Fruit fly (Drosophila melanogaster) whole organism, embryonic: ENCODE data around the gene Mgstl.

Experiments
- B-H2 ChIP-seq: fragments of 200-800 bp; sonication (Bioruptor generic); optimal IDR thresholded peaks from 2 replicates; lab custom pipeline; 2018; ENCODE audit warnings: missing biosample characterization, mild to moderate bottlenecking, missing genetic modification characterization
- CG10267 ChIP-seq: fragments of 200-800 bp; sonication (Bioruptor generic); optimal IDR thresholded peaks from 2 replicates; lab custom pipeline; 2018; ENCODE audit warnings: missing biosample characterization, mild to moderate bottlenecking, missing genetic modification characterization, moderate library complexity
- CG10321 ChIP-seq: fragments of 200-800 bp; sonication (Bioruptor generic); IDR thresholded peaks from 2 replicates; pipeline ENCODE4 v1.3.6; 2022; ENCODE audit warnings: missing biosample characterization, missing genetic modification characterization
- CG12391 ChIP-seq: fragments of 200-800 bp; sonication (Bioruptor generic); optimal IDR thresholded peaks from 3 replicates; lab custom pipeline; 2018; ENCODE audit warnings: missing biosample characterization, mild to moderate bottlenecking, missing genetic modification characterization, moderate library complexity
- CG12744 ChIP-seq: fragments of 200-800 bp; sonication (Bioruptor generic); optimal IDR thresholded peaks from 2 replicates; lab custom pipeline; 2016; ENCODE audit warnings: missing biosample characterization, missing genetic modification characterization
- CG12942 ChIP-seq: fragments of 200-800 bp; sonication (Bioruptor generic); optimal IDR thresholded peaks from 3 replicates; lab custom pipeline; 2016; ENCODE audit warnings: missing biosample characterization, missing genetic modification characterization
- CG13287 ChIP-seq: fragments of 200-800 bp; sonication (Bioruptor generic); IDR thresholded peaks from 2 replicates; pipeline ENCODE4 v1.3.6; 2022; ENCODE audit warnings: missing biosample characterization, missing genetic modification characterization; ENCODE audit not compliant: partially characterized antibody
- CG13894 ChIP-seq: fragments of 200-800 bp; sonication (Bioruptor generic); optimal IDR thresholded peaks from 3 replicates; lab custom pipeline; 2018; ENCODE audit warnings: missing biosample characterization, mild to moderate bottlenecking, missing genetic modification characterization, moderate library complexity
- CG14965 ChIP-seq: fragments of 200-800 bp; sonication (Bioruptor generic); optimal IDR thresholded peaks from 2 replicates; lab custom pipeline; 2016; ENCODE audit warnings: missing biosample characterization, missing genetic modification characterization, borderline replicate concordance
- CG15601 ChIP-seq: fragments of 200-800 bp; sonication (Bioruptor generic); optimal IDR thresholded peaks from 3 replicates; lab custom pipeline; 2019; ENCODE audit warnings: missing biosample characterization, mild to moderate bottlenecking, missing genetic modification characterization, moderate library complexity
- CG2199 ChIP-seq: fragments of 200-800 bp; sonication (Bioruptor generic); IDR thresholded peaks from 3 replicates; pipeline ENCODE4 v1.3.6; 2022; ENCODE audit warnings: missing biosample characterization, missing genetic modification characterization
- CG2202 ChIP-seq: fragments of 200-800 bp; sonication (Bioruptor generic); optimal IDR thresholded peaks from 2 replicates; lab custom pipeline; 2018; ENCODE audit warnings: missing biosample characterization, mild to moderate bottlenecking, missing genetic modification characterization
- CG31441 ChIP-seq: fragments of 200-800 bp; sonication (Bioruptor generic); IDR thresholded peaks from 2 replicates; pipeline ENCODE4 v1.3.6; 2022; ENCODE audit warnings: missing biosample characterization, missing genetic modification characterization
- CG32767 ChIP-seq: fragments of 200-800 bp; sonication (Bioruptor generic); IDR thresholded peaks from 2 replicates; pipeline ENCODE4 v1.3.6; 2022; ENCODE audit warnings: missing biosample characterization, missing genetic modification characterization
- CG6272 ChIP-seq: fragments of 200-800 bp; sonication (Bioruptor generic); IDR thresholded peaks from 2 replicates; pipeline ENCODE4 v1.3.6; 2022; ENCODE audit warnings: missing biosample characterization, missing genetic modification characterization
- CG6813 ChIP-seq: fragments of 200-800 bp; sonication (Bioruptor generic); optimal IDR thresholded peaks from 2 replicates; lab custom pipeline; 2017; ENCODE audit warnings: missing biosample characterization, missing genetic modification characterization, mild to moderate bottlenecking, moderate library complexity, missing genetic modification reagents
- CG6854 ChIP-seq: fragments of 200-800 bp; sonication (Bioruptor generic); optimal IDR thresholded peaks from 3 replicates; lab custom pipeline; 2017; ENCODE audit warnings: missing biosample characterization, mild to moderate bottlenecking, missing genetic modification characterization
- CG7372 ChIP-seq: fragments of 200-800 bp; sonication (Bioruptor generic); IDR thresholded peaks from 2 replicates; pipeline ENCODE4 v1.3.6; 2022; ENCODE audit warnings: missing biosample characterization, missing genetic modification characterization
- CG8290 ChIP-seq, 3 experiments: fragments of 200-800 bp; sonication (Bioruptor generic); optimal IDR thresholded peaks; 2 replicates each; lab custom pipeline; 2016 to 2019; ENCODE audit warnings: missing biosample characterization in 3 of 3, missing genetic modification characterization in 3 of 3, mild to moderate bottlenecking in 2 of 3, moderate library complexity in 1 of 3
- CG8388 ChIP-seq: fragments of 200-800 bp; sonication (Bioruptor generic); optimal IDR thresholded peaks from 2 replicates; lab custom pipeline; 2019; ENCODE audit warnings: missing biosample characterization, mild to moderate bottlenecking, missing genetic modification characterization, moderate library complexity
- CG8924 ChIP-seq: fragments of 200-800 bp; optimal IDR thresholded peaks from 3 replicates; lab custom pipeline; 2019; ENCODE audit warnings: missing biosample characterization, mild to moderate bottlenecking, missing genetic modification characterization, moderate library complexity
- CHES-1-like ChIP-seq: fragments of 200-800 bp; sonication (Bioruptor generic); optimal IDR thresholded peaks from 2 replicates; lab custom pipeline; 2016; ENCODE audit warnings: missing biosample characterization, missing genetic modification characterization
- Dfd ChIP-seq, 2 experiments: fragments of >200 bp; optimal IDR thresholded peaks; 2 replicates each; lab custom pipeline; 2017; ENCODE audit warnings: missing biosample characterization in 2 of 2, missing genetic modification characterization in 2 of 2
- Dref ChIP-seq: fragments of 200-800 bp; sonication (Bioruptor generic); IDR thresholded peaks from 2 replicates; pipeline ENCODE4 v1.3.6; 2022; ENCODE audit warnings: missing biosample characterization, missing genetic modification characterization
- Gug ChIP-seq: fragments of 200-800 bp; sonication (Bioruptor generic); IDR thresholded peaks from 4 replicates; pipeline ENCODE4 v1.3.6; 2022; ENCODE audit warnings: missing biosample characterization, missing genetic modification characterization
- Mes4 ChIP-seq: fragments of 200-800 bp; sonication (Bioruptor generic); optimal IDR thresholded peaks from 2 replicates; lab custom pipeline; 2016; ENCODE audit warnings: missing biosample characterization, missing genetic modification characterization
- NFAT ChIP-seq: fragments of 200-800 bp; sonication (Bioruptor generic); IDR thresholded peaks from 2 replicates; pipeline ENCODE4 v1.3.6; 2022; ENCODE audit warnings: missing biosample characterization, missing genetic modification characterization
- Rfx ChIP-seq: fragments of 200-800 bp; sonication (Bioruptor generic); IDR thresholded peaks from 2 replicates; pipeline ENCODE4 v1.3.6; 2022; ENCODE audit warnings: missing biosample characterization, missing genetic modification characterization
- Usf ChIP-seq: fragments of 200-800 bp; sonication (Bioruptor generic); optimal IDR thresholded peaks from 2 replicates; lab custom pipeline; 2017; ENCODE audit warnings: missing genotype, missing biosample characterization, missing genetic modification characterization
- al ChIP-seq: fragments of 200-800 bp; sonication (Bioruptor generic); IDR thresholded peaks from 2 replicates; pipeline ENCODE4 v1.3.6; 2022; ENCODE audit warnings: missing biosample characterization, missing genetic modification characterization
- caup ChIP-seq: fragments of 200-800 bp; sonication (Bioruptor generic); optimal IDR thresholded peaks from 3 replicates; lab custom pipeline; 2017; ENCODE audit warnings: missing biosample characterization, mild to moderate bottlenecking, missing genetic modification characterization, moderate library complexity; ENCODE audit not compliant: severe bottlenecking
- chn ChIP-seq: fragments of 200-800 bp; sonication (Bioruptor generic); optimal IDR thresholded peaks from 2 replicates; lab custom pipeline; 2016; ENCODE audit warnings: missing biosample characterization, missing genetic modification characterization
- disco-r ChIP-seq: fragments of 200-800 bp; sonication (Bioruptor generic); optimal IDR thresholded peaks from 2 replicates; lab custom pipeline; 2016; ENCODE audit warnings: missing biosample characterization, missing genetic modification characterization
- fd102C ChIP-seq: fragments of 200-800 bp; sonication (Bioruptor generic); optimal IDR thresholded peaks from 2 replicates; lab custom pipeline; 2018; ENCODE audit warnings: missing biosample characterization, mild to moderate bottlenecking, missing genetic modification characterization, moderate library complexity
- fu2 ChIP-seq: fragments of 200-800 bp; sonication (Bioruptor generic); optimal IDR thresholded peaks from 2 replicates; lab custom pipeline; 2016; ENCODE audit warnings: missing biosample characterization, missing genetic modification characterization
- gce ChIP-seq: fragments of 200-800 bp; sonication (Bioruptor generic); IDR thresholded peaks from 3 replicates; pipeline ENCODE4 v1.3.6; 2022; ENCODE audit warnings: missing biosample characterization, missing genetic modification characterization
- gfzf ChIP-seq: fragments of 200-800 bp; sonication (Bioruptor generic); optimal IDR thresholded peaks from 2 replicates; lab custom pipeline; 2016; ENCODE audit warnings: missing biosample characterization, mild to moderate bottlenecking, missing genetic modification characterization, moderate library complexity
- kah ChIP-seq: fragments of 200-800 bp; sonication (Bioruptor generic); optimal IDR thresholded peaks from 2 replicates; lab custom pipeline; 2018; ENCODE audit warnings: missing biosample characterization, mild to moderate bottlenecking, missing genetic modification characterization
- klu ChIP-seq: fragments of 200-800 bp; sonication (Bioruptor generic); IDR thresholded peaks from 2 replicates; pipeline ENCODE4 v1.3.6; 2022; ENCODE audit warnings: missing biosample characterization, missing genetic modification characterization
- lov ChIP-seq, 2 experiments: fragments of 200-800 bp in 1 of 2; fragments of >200 bp in 1 of 2; sonication (Bioruptor generic) in 1 of 2; IDR thresholded peaks in 1 of 2; optimal IDR thresholded peaks in 1 of 2; 2 replicates in 1 of 2; 3 replicates in 1 of 2; pipeline versions ENCODE4 v1.3.6 to Lab custom; 2017 to 2022; ENCODE audit warnings: missing biosample characterization in 1 of 2, missing genetic modification characterization in 1 of 2
- seq ChIP-seq: fragments of 200-800 bp; sonication (Bioruptor generic); IDR thresholded peaks from 2 replicates; pipeline ENCODE4 v1.3.6; 2022; ENCODE audit warnings: missing biosample characterization, missing genetic modification characterization
- so ChIP-seq: fragments of 200-800 bp; sonication (Bioruptor generic); IDR thresholded peaks from 3 replicates; pipeline ENCODE4 v1.3.6; 2022; ENCODE audit warnings: missing biosample characterization, missing genetic modification characterization
- stwl ChIP-seq: fragments of 200-800 bp; sonication (Bioruptor generic); optimal IDR thresholded peaks from 3 replicates; lab custom pipeline; 2018; ENCODE audit warnings: missing biosample characterization, mild to moderate bottlenecking, missing genetic modification characterization, moderate library complexity
- tin ChIP-seq: fragments of 200-800 bp; sonication (Bioruptor generic); optimal IDR thresholded peaks from 3 replicates; lab custom pipeline; 2016; ENCODE audit warnings: missing biosample characterization, missing genetic modification characterization
- tna ChIP-seq: fragments of 200-800 bp; sonication (Bioruptor generic); IDR thresholded peaks from 2 replicates; pipeline ENCODE4 v1.3.6; 2022; ENCODE audit warnings: missing biosample characterization, missing genetic modification characterization; ENCODE audit not compliant: partially characterized antibody
- vnd ChIP-seq: fragments of 200-800 bp; sonication (Bioruptor generic); IDR thresholded peaks from 3 replicates; pipeline ENCODE4 v1.3.6; 2022; ENCODE audit warnings: missing biosample characterization, missing genetic modification characterization; ENCODE audit not compliant: partially characterized antibody
- zen2 ChIP-seq: fragments of 200-800 bp; sonication (Bioruptor generic); IDR thresholded peaks from 3 replicates; pipeline ENCODE4 v1.3.6; 2022; ENCODE audit warnings: missing biosample characterization, missing genetic modification characterization; ENCODE audit not compliant: partially characterized antibody

The Mgstl gene

DNA sequence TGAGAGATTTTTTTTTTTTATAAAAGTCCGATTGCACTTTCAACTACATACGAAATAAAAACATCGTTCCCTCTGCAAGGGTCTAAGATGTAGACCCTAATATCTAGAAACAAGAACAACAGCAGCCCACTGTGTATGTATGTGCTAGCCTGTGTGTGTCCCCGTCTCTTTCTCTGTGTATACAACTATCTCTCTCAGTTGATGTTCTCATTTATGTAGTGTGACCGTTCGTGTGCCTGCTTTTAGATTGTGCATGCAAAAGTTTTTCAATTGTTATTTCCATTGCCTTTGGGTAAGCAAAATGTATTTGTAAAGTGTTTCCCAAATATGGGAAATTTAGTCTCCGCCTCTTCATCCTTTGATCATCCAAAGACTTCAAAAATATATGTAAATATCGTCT is 38.4 kb downstream of the Mgstl start:
- TF ChIP-seq tin (GFP tag; lab: Kevin White, UChicago) (no peak), CG8290 (GFP tag; optimal IDR thresholded peaks at IDR 0.05; lab: Kevin White, UChicago) (no peak), CG8290 (tag; optimal IDR thresholded peaks at IDR 0.05; lab: Kevin White, UChicago) (peak in 1 of 2 experiments; percentile 0), stwl (tag; lab: Kevin White, UChicago) (peak; percentile 70), zen2 (GFP tag; lab: Robert Waterston, UW) (no peak), CG2199 (peak; percentile 15; the same call in 1 of the 3 replicates), CG10321 (GFP tag; lab: Robert Waterston, UW) (peak; percentile 67; the same call in 1 of the 2 replicates), CG32767 (GFP tag; lab: Robert Waterston, UW) (0 out of 2 replicates have a peak, but pooled peaks have one; percentile 25), gfzf (GFP tag; lab: Kevin White, UChicago) (peak; percentile 13)

DNA sequence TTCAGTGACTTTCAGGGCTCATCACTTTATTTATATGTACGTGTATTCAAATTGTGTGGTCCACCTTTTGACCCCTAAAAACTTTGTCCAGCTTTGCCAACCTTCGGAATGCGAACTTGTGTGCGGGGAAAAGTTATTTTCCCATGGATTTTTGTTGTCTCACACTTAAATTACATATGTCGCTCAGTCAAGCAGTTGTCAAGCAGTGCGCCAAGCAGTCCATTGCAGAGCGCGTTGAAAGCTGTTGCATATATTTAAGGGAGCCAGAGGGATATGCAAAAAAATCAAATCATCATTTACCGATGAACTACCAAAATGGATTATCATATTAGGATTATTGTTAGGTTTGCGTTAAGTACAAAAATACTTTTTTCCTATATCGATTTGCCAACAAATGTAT is 41.3 kb downstream of the Mgstl start:
- TF ChIP-seq disco-r (no peak), gce (GFP tag; lab: Robert Waterston, UW) (no peak), kah (GFP tag; lab: Kevin White, UChicago) (no peak), CG6854 (GFP tag; lab: Kevin White, UChicago) (no peak), CG12744 (GFP tag; lab: Kevin White, UChicago) (no peak), CHES-1-like (GFP tag; lab: Kevin White, UChicago) (no peak), CG13287 (no peak), CG8924 (tag; lab: Kevin White, UChicago) (no peak), so (no peak), Dref (GFP tag; lab: Robert Waterston, UW) (no peak), CG15601 (tag; lab: Kevin White, UChicago) (no peak), CG12942 (GFP tag; lab: Kevin White, UChicago) (no peak), Gug (no peak), NFAT (GFP tag; lab: Robert Waterston, UW) (no peak), B-H2 (GFP tag; lab: Kevin White, UChicago) (no peak), CG7372 (no peak), Usf (GFP tag; lab: Kevin White, UChicago) (no peak), klu (GFP tag; lab: Robert Waterston, UW) (no peak), stwl (tag; lab: Kevin White, UChicago) (peak; percentile 67), CG31441 (GFP tag; lab: Robert Waterston, UW) (no peak), chn (GFP tag; lab: Kevin White, UChicago) (no peak), fu2 (GFP tag; lab: Kevin White, UChicago) (no peak), CG2199 (0 out of 3 replicates have a peak, but pooled peaks have one; percentile 47), CG14965 (GFP tag; lab: Kevin White, UChicago) (no peak), Mes4 (no peak), CG8290 (GFP tag; optimal IDR thresholded peaks at IDR 0.05; lab: Kevin White, UChicago) (peak; percentile 59), CG8290 (tag; optimal IDR thresholded peaks at IDR 0.05; lab: Kevin White, UChicago) (peak in 1 of 2 experiments; percentile 55), CG8388 (GFP tag; lab: Kevin White, UChicago) (no peak), CG10267 (tag; lab: Kevin White, UChicago) (no peak), CG6272 (GFP tag; lab: Robert Waterston, UW) (no peak), al (no peak), CG6813 (GFP tag; lab: Kevin White, UChicago) (no peak), seq (GFP tag; lab: Robert Waterston, UW) (no peak), Rfx (no peak), fd102C (no peak), CG13894 (tag; lab: Kevin White, UChicago) (no peak), caup (no peak), tna (GFP tag; lab: Robert Waterston, UW) (no peak), CG2202 (tag; lab: Kevin White, UChicago) (no peak), Dfd (GFP tag; optimal IDR thresholded peaks at IDR 0.05; lab: Kevin White, UChicago) (peak in 1 of 2 experiments; percentile 61), CG12391 (no peak), vnd (GFP tag; lab: Robert Waterston, UW) (no peak), lov (optimal IDR thresholded peaks at IDR 0.05; lab: Kevin White, UChicago) (no peak), lov (GFP tag; IDR thresholded peaks at IDR 0.05; lab: Robert Waterston, UW) (no peak)
